Worm (Caenorhabditis elegans) whole organism, L2 larva: ENCODE data around the gene cyp-35B2.

ENCODE experiments used
- egl-27 ChIP-seq: sonication (generic microtip); optimal IDR thresholded peaks from 3 replicates; lab custom pipeline; 2017; ENCODE audit warnings: missing biosample characterization, missing genetic modification reagents, missing genetic modification characterization
- elt-1 ChIP-seq: fragments of 150-350 bp; optimal IDR thresholded peaks from 2 replicates; lab custom pipeline; 2014; ENCODE audit warnings: missing biosample characterization, missing genetic modification characterization
- lin-39 ChIP-seq: fragments of 150-350 bp; optimal IDR thresholded peaks from 2 replicates; lab custom pipeline; 2014; ENCODE audit warnings: missing biosample characterization, missing genetic modification reagents, missing genetic modification characterization
- nhr-23 ChIP-seq: fragments of 150-350 bp; optimal IDR thresholded peaks from 2 replicates; lab custom pipeline; 2014; ENCODE audit warnings: missing biosample characterization, missing genetic modification reagents, missing genetic modification characterization
- nhr-25 ChIP-seq: fragments of 150-350 bp; sonication (generic microtip); optimal IDR thresholded peaks from 3 replicates; lab custom pipeline; 2014; ENCODE audit warnings: missing biosample characterization, missing genetic modification characterization
- skn-1 ChIP-seq: sonication (generic microtip); optimal IDR thresholded peaks from 2 replicates; lab custom pipeline; 2017; ENCODE audit warnings: missing biosample characterization, missing genetic modification characterization
- ztf-4 ChIP-seq: fragments of 150-350 bp; optimal IDR thresholded peaks from 2 replicates; lab custom pipeline; 2014; ENCODE audit warnings: missing biosample characterization, missing genetic modification characterization

- TF ChIP-seq ztf-4 (tag; lab: Kevin White, UChicago) (no peak), nhr-25 (tag; lab: Kevin White, UChicago) (no peak), lin-39 (tag; lab: Kevin White, UChicago) (no peak), nhr-23 (no peak), egl-27 (tag; lab: Kevin White, UChicago) (no peak), elt-1 (tag; lab: Kevin White, UChicago) (no peak), skn-1 (tag; lab: Kevin White, UChicago) (no peak)
Observed at ce11 chrV:3961235-3961634, 19.3 kb downstream of the cyp-35B2 start, which contains the start of gene cyp-34A6.
